Worm (Caenorhabditis elegans): ENCODE results near the gene F58H1.8.

The F58H1.8 gene

ce11 chrV:11887988-11888499 lies 46.9 kb upstream of the F58H1.8 start, which contains the start of gene adh-1 (continued):
- peak; percentile 92 for TF ChIP-seq hlh-11 (tag; optimal IDR thresholded peaks at IDR 0.05)
- TF ChIP-seq mdt-29 (GFP tag; IDR thresholded peaks at IDR 0.05): peak; percentile 66; the same call in 1 of the 2 replicates
- peak; percentile 88 for TF ChIP-seq nhr-48 (tag; optimal IDR thresholded peaks at IDR 0.05)
- TF ChIP-seq mxl-2 (GFP tag; conservative IDR thresholded peaks at IDR 0.05): no peak

DNA sequence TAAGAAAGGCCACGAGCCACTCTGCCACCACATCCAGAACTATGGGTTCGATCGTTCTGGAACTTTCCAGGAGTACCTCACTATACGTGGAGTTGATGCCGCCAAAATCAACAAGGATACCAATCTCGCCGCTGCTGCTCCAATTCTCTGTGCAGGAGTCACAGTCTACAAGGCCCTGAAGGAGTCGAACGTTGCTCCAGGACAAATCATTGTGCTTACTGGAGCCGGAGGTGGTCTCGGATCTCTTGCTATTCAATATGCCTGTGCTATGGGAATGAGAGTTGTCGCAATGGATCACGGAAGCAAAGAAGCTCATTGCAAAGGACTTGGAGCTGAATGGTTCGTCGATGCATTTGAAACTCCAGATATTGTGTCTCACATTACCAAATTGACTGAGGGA lies 46.3 kb upstream of the F58H1.8 start:
- TF ChIP-seq mes-2 (tag; optimal IDR thresholded peaks at IDR 0.05; ENCODE audit: poor library complexity, severe bottlenecking): peak; percentile 36
- no peak for TF ChIP-seq daf-16 (GFP tag; optimal IDR thresholded peaks at IDR 0.05)
- no peak for TF ChIP-seq daf-16 (tag; optimal IDR thresholded peaks at IDR 0.05)
- peak in 1 of 2 experiments; percentile 60 for TF ChIP-seq unc-62 (GFP tag; optimal IDR thresholded peaks at IDR 0.05 in 1 of 2)
- TF ChIP-seq unc-62 (tag; optimal IDR thresholded peaks at IDR 0.05): no peak
- TF ChIP-seq fos-1 (tag; optimal IDR thresholded peaks at IDR 0.05): no peak

- TF ChIP-seq zip-2 (tag; optimal IDR thresholded peaks at IDR 0.05): no peak
- peak in 1 of 2 experiments; percentile 8 for TF ChIP-seq mdl-1 (tag; optimal IDR thresholded peaks at IDR 0.05)
- no peak for TF ChIP-seq ceh-32 (tag; optimal IDR thresholded peaks at IDR 0.05; ENCODE audit: poor library complexity)
- peak in 1 of 2 experiments; percentile 65 for TF ChIP-seq daf-16 (GFP tag; optimal IDR thresholded peaks at IDR 0.05)
- peak; percentile 54 for TF ChIP-seq daf-16 (tag; optimal IDR thresholded peaks at IDR 0.05)
- no peak for TF ChIP-seq rbr-2 (tag; optimal IDR thresholded peaks at IDR 0.05)
- no peak for TF ChIP-seq lin-15B (tag; optimal IDR thresholded peaks at IDR 0.05)
- no peak for TF ChIP-seq mxl-3 (GFP tag; optimal IDR thresholded peaks at IDR 0.05)
- no peak for TF ChIP-seq dmd-6 (GFP tag; IDR thresholded peaks at IDR 0.05)
- no peak for TF ChIP-seq unc-130 (GFP tag; optimal IDR thresholded peaks at IDR 0.05)
- peak; percentile 38 for TF ChIP-seq nhr-28 (tag; optimal IDR thresholded peaks at IDR 0.05)
- no peak for TF ChIP-seq spr-1 (tag; optimal IDR thresholded peaks at IDR 0.05)
- no peak for TF ChIP-seq gei-8 (GFP tag; optimal IDR thresholded peaks at IDR 0.05)
- no peak for TF ChIP-seq spr-3 (GFP tag; optimal IDR thresholded peaks at IDR 0.05)
- TF ChIP-seq aly-2 (tag; optimal IDR thresholded peaks at IDR 0.05): no peak
- TF ChIP-seq daf-19 (GFP tag; conservative IDR thresholded peaks at IDR 0.05): no peak
- TF ChIP-seq T26A8.4 (GFP tag; IDR thresholded peaks at IDR 0.05): 0 out of 2 replicates have a peak, but pooled peaks have one; percentile 16
- TF ChIP-seq cey-2 (tag; optimal IDR thresholded peaks at IDR 0.05; ENCODE audit: borderline replicate concordance, insufficient read depth): no peak
- TF ChIP-seq aha-1 (tag): peak; percentile 46
- TF ChIP-seq nhr-77 (tag; optimal IDR thresholded peaks at IDR 0.05): peak; percentile 64
- TF ChIP-seq jun-1 (tag; optimal IDR thresholded peaks at IDR 0.05): no peak
- no peak for TF ChIP-seq lir-3 (tag; optimal IDR thresholded peaks at IDR 0.05)
- peak; percentile 10 for TF ChIP-seq fos-1 (tag; optimal IDR thresholded peaks at IDR 0.05)
- no peak for TF ChIP-seq lin-13 (GFP tag; optimal IDR thresholded peaks at IDR 0.05)
- TF ChIP-seq lin-1 (GFP tag; IDR thresholded peaks at IDR 0.05): no peak
- TF ChIP-seq mep-1 (tag; optimal IDR thresholded peaks at IDR 0.05): peak; percentile 75
- TF ChIP-seq nhr-48 (tag; optimal IDR thresholded peaks at IDR 0.05): no peak
- no peak for TF ChIP-seq zfp-2 (tag; optimal IDR thresholded peaks at IDR 0.05)
- peak; percentile 10 to 33 for TF ChIP-seq lsy-2 (tag; optimal IDR thresholded peaks at IDR 0.05)
- peak; percentile 46 for TF ChIP-seq mes-2 (tag; optimal IDR thresholded peaks at IDR 0.05; ENCODE audit: poor library complexity, severe bottlenecking)
- peak; percentile 89; the same call in 1 of the 2 replicates for TF ChIP-seq zfp-3 (GFP tag; conservative IDR thresholded peaks at IDR 0.05)
- no peak for TF ChIP-seq dve-1 (tag; optimal IDR thresholded peaks at IDR 0.05; ENCODE audit: insufficient read depth)
- TF ChIP-seq madf-9 (GFP tag; conservative IDR thresholded peaks at IDR 0.05): no peak
- peak; percentile 72 for TF ChIP-seq ama-1 (optimal IDR thresholded peaks at IDR 0.05)
- TF ChIP-seq dmd-9 (GFP tag; IDR thresholded peaks at IDR 0.05): no peak
Observed at ce11 chrV:11889115-11889935, 45.6 kb upstream of the F58H1.8 start.
